Fruit fly (Drosophila melanogaster) whole organism, pupa: ENCODE data around the gene Tet.

Experiments
- CG34367 ChIP-seq: fragments of 200-800 bp; sonication (Bioruptor generic); optimal IDR thresholded peaks from 2 replicates; lab custom pipeline; 2018; ENCODE audit warnings: missing biosample characterization, mild to moderate bottlenecking, missing genetic modification characterization
- Snoo ChIP-seq: fragments of 200-800 bp; sonication (Bioruptor generic); optimal IDR thresholded peaks from 3 replicates; lab custom pipeline; 2017; ENCODE audit warnings: missing biosample characterization, mild to moderate bottlenecking, missing genetic modification characterization, inconsistent platforms

DNA sequence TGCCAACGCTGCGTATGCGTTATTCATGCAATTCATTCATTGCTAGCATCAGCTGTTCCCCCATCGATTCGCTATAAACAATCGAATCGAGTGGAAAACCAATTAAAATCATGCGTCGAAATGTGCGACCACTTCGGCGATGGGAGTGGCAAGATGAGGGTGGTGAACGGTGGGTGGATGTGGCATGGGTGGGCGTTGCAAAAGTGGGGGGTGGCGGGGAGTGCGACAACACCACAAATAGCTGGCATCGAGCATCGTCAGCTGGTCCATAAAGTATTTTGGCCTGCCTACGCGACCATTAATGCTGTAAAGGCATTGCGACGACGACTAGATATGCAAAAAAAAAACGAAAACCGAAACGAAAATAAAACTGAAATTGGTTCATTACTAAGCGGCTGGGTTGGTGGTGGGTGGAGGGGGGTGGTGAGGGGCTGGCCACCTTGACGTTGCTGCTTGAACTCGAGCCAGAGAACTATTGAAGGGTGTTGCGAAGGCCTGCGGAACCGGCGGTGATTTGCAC lies 30.6 kb upstream of the Tet start:
- no peak for TF ChIP-seq Snoo (tag; lab: Kevin White, UChicago)
- no peak for TF ChIP-seq CG34367
